Fruit fly (Drosophila melanogaster): ENCODE results near the gene CG46281.
A peak's percentile ranks its signal among the peaks of the same experiment; 100 is the strongest.

The CG46281 gene

dm6 chr3R:13051942-13052693, 22.0 kb upstream of the CG46281 start, which contains the start of gene pic (continued):
- TF ChIP-seq Asciz (GFP tag; optimal IDR thresholded peaks at IDR 0.05) (no peak), Trl (optimal IDR thresholded peaks at IDR 0.05) (peak; percentile 21 to 46), Trl (GFP tag; optimal IDR thresholded peaks at IDR 0.05) (peak; percentile 30), lbe (GFP tag; optimal IDR thresholded peaks at IDR 0.05) (no peak), ewg (GFP tag; optimal IDR thresholded peaks at IDR 0.05) (no peak), CG4617 (GFP tag; optimal IDR thresholded peaks at IDR 0.05; ENCODE audit: borderline replicate concordance) (peak; percentile 36), Fer3 (tag; optimal IDR thresholded peaks at IDR 0.05) (no peak), B-H2 (GFP tag; optimal IDR thresholded peaks at IDR 0.05) (no peak), CG12104 (GFP tag; optimal IDR thresholded peaks at IDR 0.05) (no peak), zen (tag; optimal IDR thresholded peaks at IDR 0.05) (peak; percentile 24), Lpt (GFP tag; optimal IDR thresholded peaks at IDR 0.05) (no peak), gsb (GFP tag; IDR thresholded peaks at IDR 0.05) (no peak), CG12659 (GFP tag; optimal IDR thresholded peaks at IDR 0.05) (peak; percentile 31), Optix (GFP tag; IDR thresholded peaks at IDR 0.05) (no peak), dmrt11E (tag; optimal IDR thresholded peaks at IDR 0.05) (peak; percentile 11), Dp (GFP tag; optimal IDR thresholded peaks at IDR 0.05) (peak; percentile 90), Hr51 (GFP tag; optimal IDR thresholded peaks at IDR 0.05) (no peak), BtbVII (GFP tag; optimal IDR thresholded peaks at IDR 0.05) (no peak), phol (tag; optimal IDR thresholded peaks at IDR 0.05) (peak; percentile 56), nerfin-2 (GFP tag; IDR thresholded peaks at IDR 0.05; ENCODE audit: partially characterized antibody) (peak; percentile 57; the same call in 1 of the 2 replicates), Lhr (GFP tag; optimal IDR thresholded peaks at IDR 0.05) (peak; percentile 50), Opbp (GFP tag; IDR thresholded peaks at IDR 0.05; ENCODE audit: partially characterized antibody) (peak; percentile 71), CG10274 (GFP tag; optimal IDR thresholded peaks at IDR 0.05) (no peak), sna (GFP tag; IDR thresholded peaks at IDR 0.05; ENCODE audit: partially characterized antibody) (peak; percentile 80), abd-A (tag; optimal IDR thresholded peaks at IDR 0.05) (no peak), CG2120 (GFP tag; optimal IDR thresholded peaks at IDR 0.05) (peak; percentile 18), Sin3A (optimal IDR thresholded peaks at IDR 0.05) (peak; percentile 93), CG31388 (GFP tag; optimal IDR thresholded peaks at IDR 0.05) (no peak), Spps (tag; optimal IDR thresholded peaks at IDR 0.05) (no peak), Bteb2 (GFP tag; optimal IDR thresholded peaks at IDR 0.05) (no peak), trem (tag; optimal IDR thresholded peaks at IDR 0.05) (peak; percentile 79), CG1792 (GFP tag; optimal IDR thresholded peaks at IDR 0.05) (no peak), tx (GFP tag; optimal IDR thresholded peaks at IDR 0.05) (no peak), Ets65A (GFP tag) (no peak), repo (GFP tag; optimal IDR thresholded peaks at IDR 0.05) (no peak), CG2678 (tag; optimal IDR thresholded peaks at IDR 0.05) (no peak), lilli (GFP tag; optimal IDR thresholded peaks at IDR 0.05) (no peak), mam (GFP tag; optimal IDR thresholded peaks at IDR 0.05) (peak; percentile 6), CG1647 (GFP tag; optimal IDR thresholded peaks at IDR 0.05) (no peak), ato (GFP tag; IDR thresholded peaks at IDR 0.05; ENCODE audit: partially characterized antibody) (peak; percentile 62), CG9817 (tag; optimal IDR thresholded peaks at IDR 0.05) (no peak), HmgD (GFP tag; optimal IDR thresholded peaks at IDR 0.05) (peak; percentile 26), CG31441 (GFP tag; IDR thresholded peaks at IDR 0.05) (peak; percentile 9; the same call in 1 of the 2 replicates), CG2116 (GFP tag; optimal IDR thresholded peaks at IDR 0.05) (peak; percentile 100), hkb (optimal IDR thresholded peaks at IDR 0.05) (no peak), hkb (GFP tag; IDR thresholded peaks at IDR 0.05) (no peak), sens-2 (GFP tag; IDR thresholded peaks at IDR 0.05) (no peak), sqz (GFP tag; optimal IDR thresholded peaks at IDR 0.05) (no peak), Atf-2 (GFP tag; optimal IDR thresholded peaks at IDR 0.05) (no peak), CTCF (GFP tag; optimal IDR thresholded peaks at IDR 0.05) (peak; percentile 37), Dll (GFP tag; IDR thresholded peaks at IDR 0.05; ENCODE audit: partially characterized antibody) (peak; percentile 89)

Data from whole organism, embryonic.